Fruit fly (Drosophila melanogaster) whole organism: ENCODE measurements around the gene CG14960.

Experiments used
- Dll ChIP-seq: fragments of >200 bp; optimal IDR thresholded peaks from 2 replicates; lab custom pipeline; 2017
- pan ChIP-seq: fragments of >200 bp; optimal IDR thresholded peaks from 2 replicates; lab custom pipeline; 2017
- psq ChIP-seq: fragments of >200 bp; optimal IDR thresholded peaks from 2 replicates; lab custom pipeline; 2017
- usp ChIP-seq: fragments of >200 bp; optimal IDR thresholded peaks from 2 replicates; lab custom pipeline; 2017; ENCODE audit warnings: missing biosample characterization, missing genetic modification characterization, mixed read lengths

- TF ChIP-seq psq (lab: Kevin White, UChicago): no peak
- no peak for TF ChIP-seq pan (lab: Kevin White, UChicago)
- no peak for TF ChIP-seq usp (GFP tag; lab: Kevin White, UChicago)
- no peak for TF ChIP-seq Dll
Observed at dm6 chr3L:3268161-3268560, 2.7 kb upstream of the CG14960 start, which contains the start of gene CG34265.
